Fruit fly (Drosophila melanogaster) whole organism, embryonic: Measurements from ENCODE around the gene galla-2.

Source experiments
- jumu ChIP-seq: fragments of 200-800 bp; sonication (Bioruptor generic); optimal IDR thresholded peaks from 3 replicates; lab custom pipeline; 2016; ENCODE audit warnings: missing biosample characterization, missing genetic modification characterization
- zfh2 ChIP-seq: fragments of 200-800 bp; sonication (Bioruptor generic); optimal IDR thresholded peaks from 2 replicates; lab custom pipeline; 2016; ENCODE audit warnings: missing biosample characterization, missing genetic modification characterization

DNA sequence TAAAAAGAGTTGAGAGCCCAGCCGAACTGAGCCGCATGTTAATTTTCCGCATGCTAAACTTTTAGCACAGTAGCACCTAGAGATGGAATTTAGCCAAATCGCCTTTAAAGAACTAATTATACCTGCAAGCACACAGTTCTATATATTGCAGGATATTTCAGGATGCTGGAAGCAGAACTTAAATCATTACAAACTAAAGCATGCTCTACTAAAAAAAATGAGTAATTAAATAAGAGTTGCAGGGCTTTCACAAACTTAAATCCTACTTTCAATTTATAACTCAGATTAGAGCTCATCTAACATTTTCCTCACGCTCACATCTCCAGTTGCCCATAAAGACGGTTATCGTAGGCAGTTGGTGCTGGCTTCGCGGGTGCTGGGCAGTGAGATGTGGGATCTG is 42.0 kb downstream of the galla-2 start:
- TF ChIP-seq jumu (GFP tag; lab: Kevin White, UChicago) = no peak
- no peak for TF ChIP-seq zfh2 (GFP tag; lab: Kevin White, UChicago)
